Worm (Caenorhabditis elegans) whole organism, L4 larva: ENCODE measurements around the gene F09F7.6.

ENCODE experiments used
- T20F7.1 ChIP-seq: fragments of 200-800 bp; sonication (Bioruptor generic); optimal IDR thresholded peaks from 2 replicates; lab custom pipeline; 2018; ENCODE audit warnings: mild to moderate bottlenecking, missing genetic modification characterization, missing compliant biosample characterization
- Y105C5A.15 ChIP-seq: fragments of 200-800 bp; sonication (Bioruptor generic); IDR thresholded peaks from 2 replicates; pipeline ENCODE4 v1.3.6; 2022; ENCODE audit warnings: missing genetic modification characterization, missing compliant biosample characterization
- ZK546.5 ChIP-seq, 2 experiments: sonication (generic microtip); optimal IDR thresholded peaks; 2 replicates each; lab custom pipeline; 2017; ENCODE audit warnings: missing biosample characterization in 2 of 2, missing genetic modification characterization in 2 of 2
- aha-1 ChIP-seq: fragments of 150-350 bp; peaks from one replicate; lab custom pipeline; 2014; ENCODE audit warnings: missing biosample characterization, missing genetic modification characterization
- ama-1 ChIP-seq: fragments of 150-350 bp; optimal IDR thresholded peaks from 2 replicates; lab custom pipeline; 2014; ENCODE audit warnings: inconsistent platforms, mixed read lengths
- ceh-20 ChIP-seq: fragments of 200-800 bp; sonication (Bioruptor generic); IDR thresholded peaks from 2 replicates; pipeline ENCODE4 v1.3.6; 2022; ENCODE audit warnings: missing genetic modification reagents, missing genetic modification characterization, missing compliant biosample characterization
- ceh-44 ChIP-seq: fragments of 200-800 bp; sonication (Bioruptor generic); IDR thresholded peaks from 2 replicates; pipeline ENCODE4 v1.3.6; 2022; ENCODE audit warnings: missing genetic modification reagents, missing genetic modification characterization, missing compliant biosample characterization
- ceh-82 ChIP-seq: sonication (generic microtip); optimal IDR thresholded peaks from 2 replicates; lab custom pipeline; 2017; ENCODE audit warnings: missing biosample characterization, missing genetic modification characterization
- ctbp-1 ChIP-seq: fragments of 200-800 bp; sonication (Bioruptor generic); IDR thresholded peaks from 2 replicates; pipeline ENCODE4 v1.3.6; 2022; ENCODE audit warnings: missing genetic modification reagents, missing genetic modification characterization, missing compliant biosample characterization
- daf-12 ChIP-seq: fragments of 150-350 bp; optimal IDR thresholded peaks from 2 replicates; lab custom pipeline; 2014; ENCODE audit warnings: missing biosample characterization, missing genetic modification reagents, missing genetic modification characterization
- daf-16 ChIP-seq, 3 experiments: sonication (generic microtip); optimal IDR thresholded peaks; 2 replicates each; lab custom pipeline; 2016 to 2017; ENCODE audit warnings: missing genetic modification characterization in 3 of 3, missing genetic modification reagents in 3 of 3, mild to moderate bottlenecking in 2 of 3, missing compliant biosample characterization in 2 of 3, missing biosample characterization in 1 of 3, moderate library complexity in 1 of 3
- daf-19 ChIP-seq: fragments of 200-800 bp; sonication (Bioruptor generic); conservative IDR thresholded peaks from 2 replicates; pipeline ENCODE4 v1.3.6; 2022; ENCODE audit warnings: missing genetic modification characterization, missing compliant biosample characterization
- daf-8 ChIP-seq: fragments of 200-800 bp; sonication (Bioruptor generic); IDR thresholded peaks from 2 replicates; pipeline ENCODE4 v1.3.6; 2022; ENCODE audit warnings: missing genetic modification characterization, missing compliant biosample characterization
- dmd-6 ChIP-seq: fragments of 200-800 bp; sonication (Bioruptor generic); IDR thresholded peaks from 2 replicates; pipeline ENCODE4 v1.3.6; 2022; ENCODE audit warnings: missing genetic modification reagents, missing genetic modification characterization, missing compliant biosample characterization
- duxl-1 ChIP-seq: sonication (generic microtip); optimal IDR thresholded peaks from 2 replicates; lab custom pipeline; 2016; ENCODE audit warnings: mild to moderate bottlenecking, missing genetic modification characterization, moderate library complexity, missing compliant biosample characterization; ENCODE audit not compliant: poor library complexity
- egl-43 ChIP-seq: fragments of 200-800 bp; sonication (Bioruptor generic); IDR thresholded peaks from 2 replicates; pipeline ENCODE4 v1.3.6; 2022; ENCODE audit warnings: missing genetic modification reagents, missing genetic modification characterization, missing compliant biosample characterization
- fkh-10 ChIP-seq: fragments of 150-350 bp; optimal IDR thresholded peaks from 2 replicates; lab custom pipeline; 2014; ENCODE audit warnings: missing biosample characterization, missing genetic modification reagents, missing genetic modification characterization
- fos-1 ChIP-seq: fragments of 150-350 bp; optimal IDR thresholded peaks from 2 replicates; lab custom pipeline; 2014; ENCODE audit warnings: missing biosample characterization, missing genetic modification characterization
- hif-1 ChIP-seq, 2 experiments: sonication (generic microtip); optimal IDR thresholded peaks; 2 replicates each; lab custom pipeline; 2016 to 2017; ENCODE audit warnings: missing compliant biosample characterization in 2 of 2, missing genetic modification characterization in 2 of 2, missing genetic modification reagents in 2 of 2, missing genotype in 2 of 2, mild to moderate bottlenecking in 1 of 2
- hlh-11 ChIP-seq: fragments of 200-800 bp; sonication (Bioruptor generic); optimal IDR thresholded peaks from 2 replicates; lab custom pipeline; 2018; ENCODE audit warnings: mild to moderate bottlenecking, missing genetic modification characterization, missing compliant biosample characterization
- hmg-1.1 ChIP-seq: fragments of 200-800 bp; sonication (Bioruptor generic); IDR thresholded peaks from 2 replicates; pipeline ENCODE4 v1.3.6; 2022; ENCODE audit warnings: missing genetic modification reagents, missing genetic modification characterization, missing compliant biosample characterization
- lim-7 ChIP-seq: fragments of 200-800 bp; sonication (Bioruptor generic); IDR thresholded peaks from 2 replicates; pipeline ENCODE4 v1.3.6; 2022; ENCODE audit warnings: missing genetic modification characterization, missing compliant biosample characterization
- lin-29 ChIP-seq: fragments of 200-800 bp; sonication (Bioruptor generic); IDR thresholded peaks from 2 replicates; pipeline ENCODE4 v1.3.6; 2022; ENCODE audit warnings: missing genetic modification reagents, missing genetic modification characterization, missing compliant biosample characterization
- lin-39 ChIP-seq: fragments of 150-350 bp; optimal IDR thresholded peaks from 2 replicates; lab custom pipeline; 2014; ENCODE audit warnings: missing biosample characterization, missing genetic modification reagents, missing genetic modification characterization
- madf-5 ChIP-seq, 2 experiments: fragments of 200-800 bp; sonication (Bioruptor generic); IDR thresholded peaks; 2 replicates each; pipeline ENCODE4 v1.3.6; 2022; ENCODE audit warnings: missing compliant biosample characterization in 2 of 2, missing genetic modification characterization in 2 of 2
- madf-9 ChIP-seq: fragments of 200-800 bp; sonication (Bioruptor generic); conservative IDR thresholded peaks from 2 replicates; pipeline ENCODE4 v1.3.6; 2022; ENCODE audit warnings: missing genetic modification reagents, missing genetic modification characterization, missing compliant biosample characterization
- mdl-1 ChIP-seq, 2 experiments: fragments of 150-350 bp in 1 of 2; sonication (generic microtip) in 1 of 2; optimal IDR thresholded peaks; 2 replicates each; lab custom pipeline; 2014 to 2017; ENCODE audit warnings: missing biosample characterization in 2 of 2, missing genetic modification characterization in 2 of 2
- mep-1 ChIP-seq: fragments of 150-350 bp; sonication (generic microtip); optimal IDR thresholded peaks from 3 replicates; lab custom pipeline; 2014; ENCODE audit warnings: missing biosample characterization, missing genetic modification characterization
- mes-2 ChIP-seq: sonication (generic microtip); optimal IDR thresholded peaks from 2 replicates; lab custom pipeline; 2016; ENCODE audit warnings: missing genotype, mild to moderate bottlenecking, missing genetic modification characterization, missing compliant biosample characterization; ENCODE audit not compliant: poor library complexity, severe bottlenecking
- mxl-2 ChIP-seq: fragments of 200-800 bp; sonication (Bioruptor generic); conservative IDR thresholded peaks from 2 replicates; pipeline ENCODE4 v1.3.6; 2022; ENCODE audit warnings: missing genetic modification reagents, missing genetic modification characterization, missing compliant biosample characterization
- nhr-237 ChIP-seq: sonication (generic microtip); optimal IDR thresholded peaks from 2 replicates; lab custom pipeline; 2017; ENCODE audit warnings: missing biosample characterization, missing genetic modification characterization
- nhr-25 ChIP-seq: sonication (generic microtip); optimal IDR thresholded peaks from 2 replicates; lab custom pipeline; 2017; ENCODE audit warnings: missing genetic modification characterization, mild to moderate bottlenecking, missing compliant biosample characterization, antibody characterized with exemption, moderate library complexity, borderline replicate concordance; ENCODE audit not compliant: insufficient read depth
- nhr-41 ChIP-seq: fragments of 200-800 bp; sonication (Bioruptor generic); IDR thresholded peaks from 2 replicates; pipeline ENCODE4 v1.3.6; 2022; ENCODE audit warnings: missing genetic modification reagents, missing genetic modification characterization, missing compliant biosample characterization
- nhr-77 ChIP-seq: fragments of 150-350 bp; optimal IDR thresholded peaks from 2 replicates; lab custom pipeline; 2014; ENCODE audit warnings: missing biosample characterization, missing genetic modification characterization
- pha-4 ChIP-seq, 2 experiments: fragments of 150-350 bp in 1 of 2; fragments of 200-800 bp in 1 of 2; sonication (Bioruptor generic) in 1 of 2; IDR thresholded peaks in 1 of 2; optimal IDR thresholded peaks in 1 of 2; 2 replicates each; pipeline versions ENCODE4 v1.3.6 to Lab custom; 2014 to 2022; ENCODE audit warnings: missing genetic modification characterization in 2 of 2, missing genetic modification reagents in 2 of 2, missing biosample characterization in 1 of 2, missing compliant biosample characterization in 1 of 2
- php-3 ChIP-seq: fragments of 200-800 bp; sonication (Bioruptor generic); IDR thresholded peaks from 2 replicates; pipeline ENCODE4 v1.3.6; 2022; ENCODE audit warnings: missing genetic modification reagents, missing genetic modification characterization, missing compliant biosample characterization
- set-16 ChIP-seq: fragments of 200-800 bp; sonication (Bioruptor generic); IDR thresholded peaks from 2 replicates; pipeline ENCODE4 v1.3.6; 2022; ENCODE audit warnings: missing genetic modification reagents, missing genetic modification characterization, missing compliant biosample characterization
- snpc-1.2 ChIP-seq: fragments of 200-800 bp; sonication (Bioruptor generic); IDR thresholded peaks from 2 replicates; pipeline ENCODE4 v1.3.6; 2022; ENCODE audit warnings: missing genetic modification reagents, missing genetic modification characterization, missing compliant biosample characterization
- tra-1 ChIP-seq: fragments of 200-800 bp; sonication (Bioruptor generic); IDR thresholded peaks from 2 replicates; pipeline ENCODE4 v1.3.6; 2022; ENCODE audit warnings: missing genetic modification reagents, missing genetic modification characterization, missing compliant biosample characterization
- unc-62 ChIP-seq, 3 experiments: fragments of 150-350 bp in 1 of 3; sonication (generic microtip); optimal IDR thresholded peaks in 2 of 3; peaks in 1 of 3; 1 replicate in 1 of 3; 2 replicates in 2 of 3; lab custom pipeline; 2014 to 2017; ENCODE audit warnings: missing biosample characterization in 3 of 3, missing genetic modification characterization in 3 of 3, missing genetic modification reagents in 3 of 3, missing genotype in 1 of 3
- zfp-3 ChIP-seq: fragments of 200-800 bp; sonication (Bioruptor generic); conservative IDR thresholded peaks from 2 replicates; pipeline ENCODE4 v1.3.6; 2022; ENCODE audit warnings: missing genetic modification reagents, missing genetic modification characterization, missing compliant biosample characterization
- zip-2 ChIP-seq: fragments of 150-350 bp; optimal IDR thresholded peaks from 2 replicates; lab custom pipeline; 2014; ENCODE audit warnings: missing biosample characterization, missing genetic modification characterization

F09F7.6 gene

DNA sequence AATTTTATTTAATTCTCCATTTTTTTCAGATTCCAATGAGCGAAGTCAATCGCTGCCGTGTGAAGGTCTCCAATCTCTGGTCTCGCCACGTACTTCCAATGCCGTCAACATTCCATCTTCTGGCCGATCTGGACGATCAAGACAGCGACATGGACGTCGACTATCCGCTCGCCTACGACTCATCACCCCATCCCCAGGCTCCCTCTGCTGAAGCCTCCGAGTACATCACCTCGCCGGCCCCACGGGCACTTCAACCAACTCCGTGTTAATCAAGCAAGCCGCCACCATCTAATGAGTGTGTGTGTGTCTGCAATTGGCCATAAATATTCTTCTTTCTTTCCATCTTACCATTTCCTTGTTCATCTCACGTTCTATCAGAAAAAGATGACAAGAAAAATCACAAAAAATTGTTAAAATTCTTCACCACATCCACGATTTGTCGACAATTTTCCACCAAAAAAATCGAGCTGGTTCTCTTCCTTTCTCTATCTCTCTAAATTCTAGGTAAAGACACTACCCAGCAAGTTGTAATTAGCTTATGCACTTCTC, 46.4 kb downstream of the F09F7.6 start:
- TF ChIP-seq ceh-82 = no peak
- TF ChIP-seq madf-5 (GFP tag; IDR thresholded peaks at IDR 0.05; lab: Robert Waterston, UW) = no peak
- 0 out of 2 replicates have a peak, but pooled peaks have one; percentile 7 for TF ChIP-seq lin-29
- TF ChIP-seq zfp-3 (GFP tag; lab: Robert Waterston, UW) = peak; percentile 29
- TF ChIP-seq unc-62 (GFP tag; optimal IDR thresholded peaks at IDR 0.05 in 1 of 2; lab: Kevin White, UChicago) = no peak
- no peak for TF ChIP-seq unc-62 (tag; optimal IDR thresholded peaks at IDR 0.05; lab: Kevin White, UChicago)
- peak; percentile 7; the same call in 1 of the 2 replicates for TF ChIP-seq pha-4 (GFP tag; IDR thresholded peaks at IDR 0.05; lab: Robert Waterston, UW)
- TF ChIP-seq pha-4 (tag; optimal IDR thresholded peaks at IDR 0.05; lab: Kevin White, UChicago) = no peak
- TF ChIP-seq lim-7 (GFP tag; lab: Robert Waterston, UW) = 0 out of 2 replicates have a peak, but pooled peaks have one; percentile 51
- peak; percentile 54 for TF ChIP-seq nhr-77 (tag; lab: Kevin White, UChicago)
- no peak for TF ChIP-seq ama-1
- peak; percentile 88 for TF ChIP-seq aha-1 (tag; lab: Kevin White, UChicago)
- TF ChIP-seq fkh-10 (GFP tag; lab: Kevin White, UChicago) = no peak
- peak; percentile 35; the same call in 1 of the 2 replicates for TF ChIP-seq egl-43 (GFP tag; lab: Robert Waterston, UW)
- TF ChIP-seq tra-1 (GFP tag; lab: Robert Waterston, UW) = no peak

DNA sequence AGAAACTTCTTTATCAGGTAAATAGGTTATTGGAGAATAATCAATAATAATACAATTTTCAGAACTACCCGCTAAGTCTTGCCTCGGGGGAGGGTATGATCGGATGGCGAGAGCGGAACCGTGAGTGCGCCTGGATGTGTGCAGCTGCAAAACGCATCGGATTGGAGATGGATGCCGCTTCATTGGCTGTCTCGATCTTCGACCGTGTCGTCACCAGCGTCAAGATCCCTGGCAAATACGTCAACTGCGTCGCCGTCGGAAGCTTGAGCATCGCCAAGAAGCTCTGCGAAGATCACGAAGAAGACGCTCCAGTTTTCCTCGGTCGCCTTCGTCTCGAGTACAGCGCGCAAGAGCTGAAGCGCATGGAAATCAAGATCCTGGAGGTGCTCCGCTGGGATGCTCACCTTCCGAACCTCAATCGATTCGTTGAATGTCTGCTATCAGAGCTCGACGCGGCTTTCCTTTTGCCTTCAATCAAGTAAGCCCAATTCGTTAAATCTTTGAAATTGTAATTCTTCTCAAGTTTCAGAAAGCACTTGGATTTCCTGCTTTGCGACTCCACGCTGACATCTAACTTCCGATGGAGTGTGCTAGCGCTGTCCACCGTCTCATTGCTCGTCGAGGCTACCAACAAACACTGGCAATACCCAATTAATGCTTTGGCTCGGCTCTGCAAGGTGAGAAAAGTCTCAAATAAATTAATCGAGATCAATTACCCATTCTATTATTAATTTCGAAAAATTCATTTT, 47.0 kb downstream of the F09F7.6 start:
- peak; percentile 41; the same call in 1 of the 2 replicates for TF ChIP-seq daf-19 (GFP tag; lab: Robert Waterston, UW)
- no peak for TF ChIP-seq daf-16 (GFP tag; optimal IDR thresholded peaks at IDR 0.05; lab: Kevin White, UChicago)
- peak; percentile 9 for TF ChIP-seq daf-16 (tag; optimal IDR thresholded peaks at IDR 0.05; lab: Kevin White, UChicago)
- TF ChIP-seq tra-1 (GFP tag; lab: Robert Waterston, UW) = no peak
- no peak for TF ChIP-seq hlh-11 (tag; lab: Kevin White, UChicago)
- no peak for TF ChIP-seq daf-12 (tag; lab: Kevin White, UChicago)
- TF ChIP-seq ZK546.5 (tag; optimal IDR thresholded peaks at IDR 0.05; lab: Kevin White, UChicago) = no peak
- TF ChIP-seq Y105C5A.15 (GFP tag; lab: Robert Waterston, UW) = no peak
- TF ChIP-seq set-16 (GFP tag; lab: Robert Waterston, UW) = peak; percentile 89
- TF ChIP-seq egl-43 (GFP tag; lab: Robert Waterston, UW) = 0 out of 2 replicates have a peak, but pooled peaks have one; percentile 17
- peak in 1 of 2 experiments; percentile 88 for TF ChIP-seq unc-62 (GFP tag; optimal IDR thresholded peaks at IDR 0.05 in 1 of 2; lab: Kevin White, UChicago)
- no peak for TF ChIP-seq unc-62 (tag; optimal IDR thresholded peaks at IDR 0.05; lab: Kevin White, UChicago)
- TF ChIP-seq mdl-1 (tag; optimal IDR thresholded peaks at IDR 0.05; lab: Kevin White, UChicago) = no peak
- no peak for TF ChIP-seq lim-7 (GFP tag; lab: Robert Waterston, UW)
- no peak for TF ChIP-seq daf-8
- no peak for TF ChIP-seq mxl-2 (GFP tag; lab: Robert Waterston, UW)
- TF ChIP-seq pha-4 (GFP tag; IDR thresholded peaks at IDR 0.05; lab: Robert Waterston, UW) = 0 out of 2 replicates have a peak, but pooled peaks have one; percentile 6
- no peak for TF ChIP-seq pha-4 (tag; optimal IDR thresholded peaks at IDR 0.05; lab: Kevin White, UChicago)
- no peak for TF ChIP-seq ceh-44 (GFP tag; lab: Robert Waterston, UW)
- no peak for TF ChIP-seq nhr-41 (GFP tag; lab: Robert Waterston, UW)
- TF ChIP-seq duxl-1 = peak; percentile 24
- TF ChIP-seq php-3 = peak; percentile 19; the same call in 1 of the 2 replicates
- no peak for TF ChIP-seq madf-9 (GFP tag; lab: Robert Waterston, UW)

DNA sequence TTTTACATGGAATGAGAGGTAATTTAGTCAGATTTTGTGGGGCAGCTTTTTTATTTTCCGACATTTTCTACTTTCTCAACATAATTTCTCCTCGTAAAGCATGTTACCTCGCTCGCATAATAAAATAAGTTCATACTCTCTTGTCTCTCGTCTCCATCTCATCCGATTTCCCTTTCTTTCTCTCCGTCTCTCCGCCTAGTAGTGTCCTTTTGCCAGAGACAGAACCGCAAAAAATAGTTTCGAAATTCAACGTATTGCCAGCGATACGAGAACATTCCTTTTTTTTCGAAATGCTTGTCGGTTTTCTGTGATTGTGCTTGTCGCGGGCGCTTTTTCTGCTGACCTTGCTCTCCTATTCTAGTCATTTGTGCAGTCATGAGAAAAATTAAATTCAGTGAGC, 47.8 kb downstream of the F09F7.6 start:
- TF ChIP-seq mep-1 (tag; lab: Kevin White, UChicago) (peak; percentile 20), ama-1 (peak; percentile 83), lin-39 (tag; lab: Kevin White, UChicago) (no peak), nhr-25 (tag; lab: Kevin White, UChicago) (peak; percentile 56), zip-2 (tag; lab: Kevin White, UChicago) (no peak), hif-1 (tag; optimal IDR thresholded peaks at IDR 0.05; lab: Kevin White, UChicago) (peak in 1 of 2 experiments; percentile 14), mdl-1 (tag; optimal IDR thresholded peaks at IDR 0.05; lab: Kevin White, UChicago) (peak in 1 of 2 experiments; percentile 41), dmd-6 (GFP tag; lab: Robert Waterston, UW) (peak; percentile 13; the same call in 1 of the 2 replicates), T20F7.1 (GFP tag; lab: Kevin White, UChicago) (peak; percentile 19), zfp-3 (GFP tag; lab: Robert Waterston, UW) (0 out of 2 replicates have a peak, but pooled peaks have one; percentile 7), mes-2 (tag; lab: Kevin White, UChicago) (peak; percentile 46), snpc-1.2 (GFP tag; lab: Robert Waterston, UW) (no peak), ctbp-1 (GFP tag; lab: Robert Waterston, UW) (peak; percentile 43; the same call in 1 of the 2 replicates), fos-1 (tag; lab: Kevin White, UChicago) (no peak), ceh-20 (GFP tag; lab: Robert Waterston, UW) (no peak), nhr-237 (tag; lab: Kevin White, UChicago) (no peak), hmg-1.1 (GFP tag; lab: Robert Waterston, UW) (peak; percentile 36; the same call in 1 of the 2 replicates)
